Worm (Caenorhabditis elegans) whole organism, midembryonic: ENCODE data around the gene Y66D12A.11.
A peak's percentile ranks its signal among the peaks of the same experiment; 100 is the strongest.

ENCODE experiments used
- T22C8.4 ChIP-seq: fragments of 200-800 bp; sonication (Bioruptor generic); IDR thresholded peaks from 2 replicates; pipeline ENCODE4 v1.3.6; 2022; ENCODE audit warnings: missing genetic modification characterization, missing compliant biosample characterization
- cog-1 ChIP-seq: sonication (generic microtip); optimal IDR thresholded peaks from 2 replicates; lab custom pipeline; 2016; ENCODE audit warnings: missing genetic modification characterization, missing compliant biosample characterization
- flt-1 ChIP-seq: fragments of 200-800 bp; sonication (Bioruptor generic); IDR thresholded peaks from 2 replicates; pipeline ENCODE4 v1.3.6; 2022; ENCODE audit warnings: missing genetic modification characterization, missing compliant biosample characterization
- klf-2 ChIP-seq: fragments of 200-800 bp; sonication (Bioruptor generic); conservative IDR thresholded peaks from 2 replicates; pipeline ENCODE4 v1.3.6; 2022; ENCODE audit warnings: missing genetic modification reagents, missing genetic modification characterization, missing compliant biosample characterization
- med-1 ChIP-seq: sonication (generic microtip); optimal IDR thresholded peaks from 2 replicates; lab custom pipeline; 2017; ENCODE audit warnings: missing genetic modification characterization, mild to moderate bottlenecking, missing compliant biosample characterization, antibody characterized with exemption, missing genetic modification reagents; ENCODE audit not compliant: insufficient read depth
- ref-1 ChIP-seq: fragments of 200-800 bp; sonication (Bioruptor generic); conservative IDR thresholded peaks from 2 replicates; pipeline ENCODE4 v1.3.6; 2022; ENCODE audit warnings: missing genetic modification reagents, missing genetic modification characterization, missing compliant biosample characterization
- tab-1 ChIP-seq: fragments of 200-800 bp; sonication (Bioruptor generic); IDR thresholded peaks from 2 replicates; pipeline ENCODE4 v1.3.6; 2022; ENCODE audit warnings: missing genetic modification characterization, missing compliant biosample characterization
- ztf-23 ChIP-seq: fragments of 200-800 bp; sonication (Bioruptor generic); IDR thresholded peaks from 2 replicates; pipeline ENCODE4 v1.3.6; 2022; ENCODE audit warnings: missing genetic modification reagents, missing genetic modification characterization, missing compliant biosample characterization
- ztf-29 ChIP-seq: fragments of 200-800 bp; sonication (Bioruptor generic); IDR thresholded peaks from 2 replicates; pipeline ENCODE4 v1.3.6; 2022; ENCODE audit warnings: missing genetic modification reagents, missing genetic modification characterization, missing compliant biosample characterization

Gene Y66D12A.11

DNA sequence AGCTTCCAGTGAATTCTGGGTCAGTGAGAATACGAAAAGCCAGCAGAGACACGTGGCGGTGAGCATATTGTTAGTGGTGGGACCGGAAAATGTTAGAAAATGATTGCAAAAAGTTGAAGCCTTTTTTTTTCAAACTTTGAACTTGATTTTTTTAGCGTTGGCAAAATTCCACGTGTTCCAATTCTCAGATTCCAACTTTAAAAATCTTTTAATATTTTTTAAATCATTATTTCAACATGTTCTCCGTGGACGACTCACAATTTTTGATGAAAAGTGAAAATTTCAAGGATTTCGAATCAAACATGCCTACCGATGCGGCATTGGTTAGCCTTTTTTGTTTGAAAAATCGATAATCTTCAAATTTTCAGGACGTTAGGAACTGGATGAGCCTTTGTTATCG, 49.1 kb downstream of the Y66D12A.11 start, which contains the start of the genes Y66A7A.9 and Y66A7A.4:
Gene Y66A7A.9 (minus strand): TSS at position 101 of the 400 bp plus-strand sequence.
Gene Y66A7A.4 (plus strand): TSS at position 237 of the 400 bp plus-strand sequence.
- no peak for TF ChIP-seq ref-1 (GFP tag; lab: Robert Waterston, UW)
- no peak for TF ChIP-seq ztf-29 (GFP tag; lab: Robert Waterston, UW)
- no peak for TF ChIP-seq med-1
- no peak for TF ChIP-seq flt-1 (GFP tag; lab: Robert Waterston, UW)
- no peak for TF ChIP-seq klf-2 (GFP tag; lab: Robert Waterston, UW)
- TF ChIP-seq cog-1 (tag; lab: Kevin White, UChicago), result no peak
- TF ChIP-seq tab-1 (GFP tag; lab: Robert Waterston, UW), result no peak
- no peak for TF ChIP-seq ztf-23
- TF ChIP-seq T22C8.4, result no peak

DNA sequence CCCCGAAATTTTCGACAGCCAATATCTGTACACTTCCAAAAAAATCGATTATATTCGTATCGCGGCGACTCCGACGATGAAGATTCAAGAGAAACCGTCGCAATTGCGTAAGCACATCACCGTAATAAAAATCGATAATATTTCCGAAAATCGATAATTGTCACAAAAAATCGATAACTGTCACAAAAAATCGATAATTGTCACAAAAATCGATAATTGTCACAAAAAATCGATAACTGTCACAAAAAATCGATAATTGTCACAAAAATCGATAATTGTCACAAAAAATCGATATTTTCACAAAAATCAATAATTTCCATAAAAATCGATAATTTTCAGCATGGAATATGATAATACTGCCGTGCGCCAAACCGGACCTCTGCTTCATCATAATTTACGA, 51.1 kb downstream of the Y66D12A.11 start:
- peak; percentile 99 for TF ChIP-seq T22C8.4

DNA sequence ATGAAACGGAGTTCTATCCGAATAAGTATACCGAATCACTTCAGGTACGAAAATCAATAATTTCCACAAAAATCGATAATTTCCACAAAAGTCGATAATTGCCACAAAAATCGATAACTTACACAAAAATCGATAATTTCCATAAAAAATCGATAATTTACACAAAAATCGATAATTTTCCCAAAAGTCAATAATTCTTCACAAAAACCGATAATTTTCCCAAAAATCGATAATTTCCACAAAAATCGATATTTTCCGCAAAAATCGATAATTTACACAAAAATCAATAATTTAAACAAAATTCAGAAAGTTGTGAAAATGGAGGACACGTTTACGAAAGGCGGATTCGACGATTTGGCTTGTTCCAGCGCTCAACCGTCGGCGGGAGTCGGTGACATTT, 51.6 kb downstream of the Y66D12A.11 start:
- TF ChIP-seq ztf-29 (GFP tag; lab: Robert Waterston, UW) (no peak), T22C8.4 (peak; percentile 99)
